Fruit fly (Drosophila melanogaster): ENCODE data around the gene CG11249.

The CG11249 gene

dm6 chr3L:21651412-21651811, 20.5 kb upstream of the CG11249 start:
- TF ChIP-seq EcR (GFP tag; optimal IDR thresholded peaks at IDR 0.05) (peak; percentile 20), CG4496 (GFP tag; IDR thresholded peaks at IDR 0.05) (no peak), CG8301 (tag; optimal IDR thresholded peaks at IDR 0.05) (no peak), CG8159 (tag; optimal IDR thresholded peaks at IDR 0.05) (no peak), Ets98B (GFP tag; IDR thresholded peaks at IDR 0.05) (no peak), CG17806 (tag; optimal IDR thresholded peaks at IDR 0.05) (no peak), Pif1A (GFP tag; optimal IDR thresholded peaks at IDR 0.05) (no peak), CG10348 (GFP tag; IDR thresholded peaks at IDR 0.05) (no peak), CG15710 (tag; optimal IDR thresholded peaks at IDR 0.05) (no peak), fd96Ca (GFP tag; IDR thresholded peaks at IDR 0.05) (no peak), D1 (tag; optimal IDR thresholded peaks at IDR 0.05) (no peak), CG32121 (GFP tag; IDR thresholded peaks at IDR 0.05) (no peak), CG13204 (GFP tag; optimal IDR thresholded peaks at IDR 0.05) (peak; percentile 64), gl (tag; optimal IDR thresholded peaks at IDR 0.05) (no peak)

- TF ChIP-seq CG12605 (GFP tag; IDR thresholded peaks at IDR 0.05) (no peak), CG8301 (tag; optimal IDR thresholded peaks at IDR 0.05) (no peak), CG13204 (GFP tag; optimal IDR thresholded peaks at IDR 0.05) (no peak), CG4496 (GFP tag; IDR thresholded peaks at IDR 0.05) (no peak), D1 (tag; optimal IDR thresholded peaks at IDR 0.05) (no peak), Snoo (tag; optimal IDR thresholded peaks at IDR 0.05) (no peak), CG32121 (GFP tag; IDR thresholded peaks at IDR 0.05) (no peak), CG34367 (tag; optimal IDR thresholded peaks at IDR 0.05) (no peak), Pif1B (GFP tag; optimal IDR thresholded peaks at IDR 0.05) (no peak)
These were observed 19.8 kb upstream of the CG11249 start for dm6 chr3L:21652124-21652523.

DNA sequence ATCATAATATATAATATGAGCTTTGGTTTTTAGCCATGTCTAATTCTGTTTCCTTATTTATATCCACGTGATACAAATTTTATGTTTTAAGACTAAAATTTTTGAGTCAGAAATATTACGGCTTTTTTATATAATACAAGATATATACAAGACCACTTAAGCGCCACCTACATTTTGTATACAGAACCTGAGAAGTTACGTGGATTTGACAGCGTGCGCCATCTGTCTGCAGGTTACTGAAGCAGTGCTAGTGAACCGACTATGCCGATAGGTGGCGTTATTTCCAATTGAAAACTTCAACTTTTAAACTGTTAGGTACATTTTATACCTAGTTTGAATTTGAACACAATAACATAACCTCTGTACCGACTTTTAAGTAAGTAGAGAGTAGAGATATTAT, 19.2 kb upstream of the CG11249 start:
- TF ChIP-seq CG15710 (tag; optimal IDR thresholded peaks at IDR 0.05): no peak
- TF ChIP-seq Snoo (tag; optimal IDR thresholded peaks at IDR 0.05): no peak
- TF ChIP-seq CG13204 (GFP tag; optimal IDR thresholded peaks at IDR 0.05): no peak
- TF ChIP-seq Pif1A (GFP tag; optimal IDR thresholded peaks at IDR 0.05): no peak
- no peak for TF ChIP-seq CG32121 (GFP tag; IDR thresholded peaks at IDR 0.05)
- TF ChIP-seq rn (GFP tag; IDR thresholded peaks at IDR 0.05): no peak
- TF ChIP-seq Pif1B (GFP tag; optimal IDR thresholded peaks at IDR 0.05): no peak
- TF ChIP-seq fd96Ca (GFP tag; IDR thresholded peaks at IDR 0.05): no peak
- TF ChIP-seq CG12605 (GFP tag; IDR thresholded peaks at IDR 0.05): no peak
- TF ChIP-seq D1 (tag; optimal IDR thresholded peaks at IDR 0.05): peak; percentile 66
- TF ChIP-seq Ets98B (GFP tag; IDR thresholded peaks at IDR 0.05): no peak
- no peak for TF ChIP-seq CG8159 (tag; optimal IDR thresholded peaks at IDR 0.05)
- TF ChIP-seq EcR (GFP tag; optimal IDR thresholded peaks at IDR 0.05): peak; percentile 58
- no peak for TF ChIP-seq CG34367 (tag; optimal IDR thresholded peaks at IDR 0.05)
- no peak for TF ChIP-seq CG9948 (tag; optimal IDR thresholded peaks at IDR 0.05)

DNA sequence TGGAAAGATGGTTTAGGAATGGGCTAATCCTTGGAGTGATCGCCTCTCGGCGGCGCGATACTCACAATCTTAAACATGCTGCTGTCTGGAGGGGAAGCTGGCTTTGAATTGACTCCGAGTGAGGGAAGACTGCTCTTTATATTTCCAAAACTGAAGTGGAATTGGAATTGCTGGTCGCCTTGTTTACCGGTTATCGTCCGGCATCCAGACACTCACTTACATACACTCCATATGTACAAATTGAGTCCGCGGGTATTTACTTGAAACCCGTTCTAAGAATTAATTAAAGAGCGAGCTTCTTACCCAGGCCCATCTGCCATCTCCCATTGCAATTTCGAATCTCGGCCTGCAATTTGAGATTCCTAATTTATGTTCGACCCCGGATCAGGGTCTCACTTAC, 5.1 kb upstream of the CG11249 start, which contains the start of gene Cpr78E:
TSS of gene Cpr78E (minus strand) at position 101 of the 400 bp plus-strand sequence.
- TF ChIP-seq D1 (tag; optimal IDR thresholded peaks at IDR 0.05) (no peak), CG15710 (tag; optimal IDR thresholded peaks at IDR 0.05) (no peak), EcR (GFP tag; optimal IDR thresholded peaks at IDR 0.05) (no peak), CG34367 (tag; optimal IDR thresholded peaks at IDR 0.05) (no peak), CG14655 (GFP tag; optimal IDR thresholded peaks at IDR 0.05) (no peak), CG8301 (tag; optimal IDR thresholded peaks at IDR 0.05) (no peak), CG10348 (GFP tag; IDR thresholded peaks at IDR 0.05) (no peak), CG32121 (GFP tag; IDR thresholded peaks at IDR 0.05) (no peak)

- TF ChIP-seq CG10348 (GFP tag; IDR thresholded peaks at IDR 0.05): no peak
- no peak for TF ChIP-seq CG8301 (tag; optimal IDR thresholded peaks at IDR 0.05)
- TF ChIP-seq gl (tag; optimal IDR thresholded peaks at IDR 0.05): no peak
These were observed 4.4 kb upstream of the CG11249 start for dm6 chr3L:21667530-21667929.

DNA sequence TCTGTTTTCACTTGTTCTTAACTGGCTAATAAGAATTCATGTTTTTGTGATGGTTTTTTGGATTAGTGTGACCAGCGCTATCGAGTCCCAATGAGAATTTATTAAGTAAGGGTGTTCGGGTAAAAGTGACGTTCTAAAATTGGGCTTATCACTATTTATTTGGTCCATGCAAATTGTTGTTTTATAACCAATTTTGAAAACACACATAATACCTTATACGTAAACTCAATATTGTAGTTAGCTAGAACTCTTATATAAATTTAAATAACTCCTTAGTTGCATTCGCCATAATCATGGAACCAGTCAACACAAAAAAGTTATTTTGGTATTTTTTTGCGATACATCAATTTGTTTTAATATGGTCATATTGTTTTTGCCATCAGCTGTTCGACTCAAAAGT, 7.7 kb downstream of the CG11249 start, which contains the start of the genes Als2 and CG11248:
TSS of gene Als2 (minus strand) at position 69 of the 400 bp plus-strand sequence.
TSS of gene CG11248 (plus strand) at position 364 of the 400 bp plus-strand sequence.
- TF ChIP-seq CG14655 (GFP tag; optimal IDR thresholded peaks at IDR 0.05) (no peak), CG9948 (tag; optimal IDR thresholded peaks at IDR 0.05) (peak; percentile 67), Snoo (tag; optimal IDR thresholded peaks at IDR 0.05) (no peak), EcR (GFP tag; optimal IDR thresholded peaks at IDR 0.05) (no peak), rn (GFP tag; IDR thresholded peaks at IDR 0.05) (0 out of 2 replicates have a peak, but pooled peaks have one; percentile 33), Pif1B (GFP tag; optimal IDR thresholded peaks at IDR 0.05) (no peak), CG10348 (GFP tag; IDR thresholded peaks at IDR 0.05) (no peak), CG4496 (GFP tag; IDR thresholded peaks at IDR 0.05) (peak; percentile 69; the same call in 2 of the 3 replicates), Ets98B (GFP tag; IDR thresholded peaks at IDR 0.05) (peak; percentile 40; the same call in 1 of the 2 replicates), CG15710 (tag; optimal IDR thresholded peaks at IDR 0.05) (peak; percentile 73), Pif1A (GFP tag; optimal IDR thresholded peaks at IDR 0.05) (no peak), CG17806 (tag; optimal IDR thresholded peaks at IDR 0.05) (no peak), CG13204 (GFP tag; optimal IDR thresholded peaks at IDR 0.05) (no peak), CG12605 (GFP tag; IDR thresholded peaks at IDR 0.05) (no peak), CG8159 (tag; optimal IDR thresholded peaks at IDR 0.05) (peak; percentile 75), CG34367 (tag; optimal IDR thresholded peaks at IDR 0.05) (peak; percentile 48), D1 (tag; optimal IDR thresholded peaks at IDR 0.05) (no peak), CG32121 (GFP tag; IDR thresholded peaks at IDR 0.05) (peak; percentile 39; the same call in 1 of the 2 replicates), fd96Ca (GFP tag; IDR thresholded peaks at IDR 0.05) (no peak), CG8301 (tag; optimal IDR thresholded peaks at IDR 0.05) (no peak), gl (tag; optimal IDR thresholded peaks at IDR 0.05) (no peak)
